Fruit fly (Drosophila melanogaster) whole organism, prepupa: Measurements from ENCODE around the gene cass.

Source experiments
- CG10631 ChIP-seq: fragments of 200-800 bp; sonication (Bioruptor generic); optimal IDR thresholded peaks from 2 replicates; lab custom pipeline; 2016; ENCODE audit warnings: missing biosample characterization, missing genetic modification characterization
- CG10669 ChIP-seq: fragments of 200-800 bp; sonication (Bioruptor generic); optimal IDR thresholded peaks from 3 replicates; lab custom pipeline; 2018; ENCODE audit warnings: missing biosample characterization, mild to moderate bottlenecking, missing genetic modification characterization, moderate library complexity
- CG11294 ChIP-seq: fragments of 200-800 bp; sonication (Bioruptor generic); IDR thresholded peaks from 2 replicates; pipeline ENCODE4 v1.3.6; 2022; ENCODE audit warnings: missing biosample characterization, missing genetic modification characterization
- CG11762 ChIP-seq: fragments of 200-800 bp; sonication (Bioruptor generic); optimal IDR thresholded peaks from 3 replicates; lab custom pipeline; 2016; ENCODE audit warnings: missing biosample characterization, missing genetic modification characterization; ENCODE audit not compliant: insufficient read depth
- CG15336 ChIP-seq: fragments of 200-800 bp; sonication (Bioruptor generic); IDR thresholded peaks from 2 replicates; pipeline ENCODE4 v1.3.6; 2022; ENCODE audit warnings: missing biosample characterization, missing genetic modification characterization
- CG1621 ChIP-seq: fragments of 200-800 bp; sonication (Bioruptor generic); optimal IDR thresholded peaks from 3 replicates; lab custom pipeline; 2018; ENCODE audit warnings: missing biosample characterization, mild to moderate bottlenecking, missing genetic modification characterization
- CG3032 ChIP-seq: fragments of 200-800 bp; optimal IDR thresholded peaks from 2 replicates; lab custom pipeline; 2019; ENCODE audit warnings: missing biosample characterization, mild to moderate bottlenecking, missing genetic modification characterization, moderate library complexity
- CG31627 ChIP-seq: fragments of 200-800 bp; sonication (Bioruptor generic); optimal IDR thresholded peaks from 3 replicates; lab custom pipeline; 2016; ENCODE audit warnings: missing biosample characterization, missing genetic modification characterization
- CG32006 ChIP-seq: fragments of 200-800 bp; sonication (Bioruptor generic); optimal IDR thresholded peaks from 3 replicates; lab custom pipeline; 2017; ENCODE audit warnings: missing biosample characterization, mild to moderate bottlenecking, missing genetic modification characterization
- CG34406 ChIP-seq: fragments of 200-800 bp; sonication (Bioruptor generic); optimal IDR thresholded peaks from 3 replicates; lab custom pipeline; 2016; ENCODE audit warnings: missing biosample characterization, missing genetic modification characterization
- CG3919 ChIP-seq: fragments of 200-800 bp; sonication (Bioruptor generic); optimal IDR thresholded peaks from 3 replicates; lab custom pipeline; 2016; ENCODE audit warnings: missing biosample characterization, missing genetic modification characterization
- CG4318 ChIP-seq: fragments of 200-800 bp; sonication (Bioruptor generic); optimal IDR thresholded peaks from 3 replicates; lab custom pipeline; 2017; ENCODE audit warnings: missing biosample characterization, mild to moderate bottlenecking, missing genetic modification characterization
- CG6163 ChIP-seq: fragments of 200-800 bp; sonication (Bioruptor generic); IDR thresholded peaks from 3 replicates; pipeline ENCODE4 v1.3.6; 2022; ENCODE audit warnings: missing biosample characterization, missing genetic modification characterization
- CG6276 ChIP-seq: fragments of 200-800 bp; sonication (Bioruptor generic); optimal IDR thresholded peaks from 2 replicates; lab custom pipeline; 2017; ENCODE audit warnings: missing biosample characterization, mild to moderate bottlenecking, missing genetic modification characterization
- CG6808 ChIP-seq: fragments of 200-800 bp; sonication (Bioruptor generic); optimal IDR thresholded peaks from 3 replicates; lab custom pipeline; 2017; ENCODE audit warnings: missing biosample characterization, missing genetic modification characterization, mild to moderate bottlenecking, moderate library complexity, missing genetic modification reagents
- CG6854 ChIP-seq: fragments of 200-800 bp; sonication (Bioruptor generic); optimal IDR thresholded peaks from 2 replicates; lab custom pipeline; 2017; ENCODE audit warnings: missing biosample characterization, mild to moderate bottlenecking, missing genetic modification characterization
- CG7368 ChIP-seq: fragments of 200-800 bp; sonication (Bioruptor generic); optimal IDR thresholded peaks from 3 replicates; lab custom pipeline; 2016; ENCODE audit warnings: missing biosample characterization, missing genetic modification characterization
- CG8119 ChIP-seq: fragments of 200-800 bp; sonication (Bioruptor generic); IDR thresholded peaks from 3 replicates; pipeline ENCODE4 v1.3.6; 2022; ENCODE audit warnings: missing biosample characterization, missing genetic modification characterization
- CG8632 ChIP-seq: fragments of 200-800 bp; sonication (Bioruptor generic); optimal IDR thresholded peaks from 3 replicates; lab custom pipeline; 2016; ENCODE audit warnings: missing biosample characterization, missing genetic modification characterization
- CG9139 ChIP-seq: fragments of 200-800 bp; sonication (Bioruptor generic); optimal IDR thresholded peaks from 3 replicates; lab custom pipeline; 2017; ENCODE audit warnings: missing biosample characterization, mild to moderate bottlenecking, missing genetic modification characterization
- Eip75B ChIP-seq: fragments of 200-800 bp; sonication (Bioruptor generic); optimal IDR thresholded peaks from 3 replicates; lab custom pipeline; 2016; ENCODE audit warnings: missing biosample characterization, missing genetic modification characterization
- Eip78C ChIP-seq: fragments of 200-800 bp; sonication (Bioruptor generic); peaks from one replicate; lab custom pipeline; 2016; ENCODE audit warnings: missing biosample characterization, missing genetic modification characterization
- Eip93F ChIP-seq: fragments of 200-800 bp; sonication (Bioruptor generic); optimal IDR thresholded peaks from 2 replicates; lab custom pipeline; 2016; ENCODE audit warnings: missing biosample characterization, mild to moderate bottlenecking, missing genetic modification characterization
- Ets21C ChIP-seq: fragments of 200-800 bp; sonication (Bioruptor generic); optimal IDR thresholded peaks from 3 replicates; lab custom pipeline; 2016; ENCODE audit warnings: missing biosample characterization, missing genetic modification characterization
- Ets96B ChIP-seq: fragments of 200-800 bp; optimal IDR thresholded peaks from 2 replicates; lab custom pipeline; 2019; ENCODE audit warnings: missing biosample characterization, mild to moderate bottlenecking, missing genetic modification characterization, moderate library complexity
- Hr38 ChIP-seq: sonication (Bioruptor generic); optimal IDR thresholded peaks from 2 replicates; lab custom pipeline; 2016; ENCODE audit warnings: missing biosample characterization, missing genetic modification characterization
- Hr39 ChIP-seq: fragments of 200-800 bp; sonication (Bioruptor generic); optimal IDR thresholded peaks from 2 replicates; lab custom pipeline; 2016; ENCODE audit warnings: missing biosample characterization, missing genetic modification characterization
- Met ChIP-seq: fragments of 200-800 bp; sonication (Bioruptor generic); optimal IDR thresholded peaks from 3 replicates; lab custom pipeline; 2016; ENCODE audit warnings: missing biosample characterization, missing genetic modification characterization
- OdsH ChIP-seq: fragments of 200-800 bp; sonication (Bioruptor generic); optimal IDR thresholded peaks from 3 replicates; lab custom pipeline; 2016; ENCODE audit warnings: missing biosample characterization, missing genetic modification characterization
- Smox ChIP-seq: fragments of 200-800 bp; sonication (Bioruptor generic); optimal IDR thresholded peaks from 3 replicates; lab custom pipeline; 2016; ENCODE audit warnings: missing biosample characterization, missing genetic modification characterization
- Sox102F ChIP-seq: fragments of 200-800 bp; sonication (Bioruptor generic); optimal IDR thresholded peaks from 2 replicates; lab custom pipeline; 2016; ENCODE audit warnings: missing biosample characterization, mild to moderate bottlenecking, missing genetic modification characterization
- Sox14 ChIP-seq: fragments of 200-800 bp; sonication (Bioruptor generic); optimal IDR thresholded peaks from 3 replicates; lab custom pipeline; 2016; ENCODE audit warnings: missing biosample characterization, missing genetic modification characterization
- Sox15 ChIP-seq: fragments of 200-800 bp; sonication (Bioruptor generic); optimal IDR thresholded peaks from 3 replicates; lab custom pipeline; 2016; ENCODE audit warnings: missing biosample characterization, missing genetic modification characterization
- achi ChIP-seq: fragments of 200-800 bp; sonication (Bioruptor generic); optimal IDR thresholded peaks from 3 replicates; lab custom pipeline; 2016; ENCODE audit warnings: missing biosample characterization, missing genetic modification characterization
- cyc ChIP-seq: fragments of 200-800 bp; sonication (Bioruptor generic); optimal IDR thresholded peaks from 3 replicates; lab custom pipeline; 2016; ENCODE audit warnings: missing biosample characterization, missing genetic modification characterization
- dsx ChIP-seq: fragments of 200-800 bp; optimal IDR thresholded peaks from 3 replicates; lab custom pipeline; 2019; ENCODE audit warnings: missing biosample characterization, mild to moderate bottlenecking, missing genetic modification characterization, moderate library complexity; ENCODE audit not compliant: poor library complexity, severe bottlenecking
- eg ChIP-seq: fragments of 200-800 bp; sonication (Bioruptor generic); IDR thresholded peaks from 3 replicates; pipeline ENCODE4 v1.3.6; 2022; ENCODE audit warnings: missing biosample characterization, missing genetic modification characterization
- esn ChIP-seq: fragments of 200-800 bp; sonication (Bioruptor generic); optimal IDR thresholded peaks from 2 replicates; lab custom pipeline; 2016; ENCODE audit warnings: missing biosample characterization, mild to moderate bottlenecking, missing genetic modification characterization, moderate library complexity
- fd59A ChIP-seq: fragments of 200-800 bp; sonication (Bioruptor generic); optimal IDR thresholded peaks from 2 replicates; lab custom pipeline; 2017; ENCODE audit warnings: missing biosample characterization, mild to moderate bottlenecking, missing genetic modification characterization, missing genetic modification reagents
- fd85E ChIP-seq: fragments of 200-800 bp; sonication (Bioruptor generic); optimal IDR thresholded peaks from 3 replicates; lab custom pipeline; 2016; ENCODE audit warnings: missing biosample characterization, missing genetic modification characterization
- fkh ChIP-seq: fragments of 200-800 bp; sonication (Bioruptor generic); optimal IDR thresholded peaks from 3 replicates; lab custom pipeline; 2017; ENCODE audit warnings: missing biosample characterization, mild to moderate bottlenecking, missing genetic modification characterization, moderate library complexity
- lz ChIP-seq: fragments of 200-800 bp; sonication (Bioruptor generic); optimal IDR thresholded peaks from 3 replicates; lab custom pipeline; 2016; ENCODE audit warnings: missing biosample characterization, missing genetic modification characterization
- net ChIP-seq: fragments of 200-800 bp; sonication (Bioruptor generic); optimal IDR thresholded peaks from 3 replicates; lab custom pipeline; 2016; ENCODE audit warnings: missing biosample characterization, missing genetic modification characterization
- pdm3 ChIP-seq: fragments of 200-800 bp; sonication (Bioruptor generic); optimal IDR thresholded peaks from 3 replicates; lab custom pipeline; 2016; ENCODE audit warnings: missing biosample characterization, missing genetic modification characterization
- ss ChIP-seq, 2 experiments: fragments of 200-800 bp; sonication (Bioruptor generic); optimal IDR thresholded peaks; 2 replicates in 1 of 2; 3 replicates in 1 of 2; lab custom pipeline; 2017 to 2018; ENCODE audit warnings: mild to moderate bottlenecking in 2 of 2, missing biosample characterization in 2 of 2, missing genetic modification characterization in 2 of 2, moderate library complexity in 1 of 2
- svp ChIP-seq: fragments of 200-800 bp; sonication (Bioruptor generic); peaks from one replicate; lab custom pipeline; 2016; ENCODE audit warnings: missing biosample characterization, missing genetic modification characterization
- vri ChIP-seq: fragments of 200-800 bp; sonication (Bioruptor generic); optimal IDR thresholded peaks from 3 replicates; lab custom pipeline; 2016; ENCODE audit warnings: missing biosample characterization, mild to moderate bottlenecking, missing genetic modification characterization

Gene cass

dm6 chr2L:17427929-17428456, 49.7 kb downstream of the cass start (continued):
- TF ChIP-seq Ets21C (GFP tag; lab: Kevin White, UChicago) (no peak), Eip78C (GFP tag; lab: Kevin White, UChicago) (peak; percentile 80), fkh (GFP tag; lab: Kevin White, UChicago) (peak; percentile 65), dsx (peak; percentile 55), CG6276 (peak; percentile 28), CG7368 (GFP tag; lab: Kevin White, UChicago) (peak; percentile 27), eg (GFP tag; lab: Robert Waterston, UW) (peak; percentile 72), cyc (no peak), fd85E (no peak), pdm3 (GFP tag; lab: Kevin White, UChicago) (peak; percentile 7), CG6854 (GFP tag; lab: Kevin White, UChicago) (peak; percentile 25), CG32006 (GFP tag; lab: Kevin White, UChicago) (no peak), achi (GFP tag; lab: Kevin White, UChicago) (no peak), CG8119 (GFP tag; lab: Robert Waterston, UW) (peak; percentile 59; the same call in 1 of the 3 replicates), CG15336 (peak; percentile 59), Hr38 (no peak), net (GFP tag; lab: Kevin White, UChicago) (peak; percentile 42), CG10631 (GFP tag; lab: Kevin White, UChicago) (no peak), Eip93F (GFP tag; lab: Kevin White, UChicago) (no peak)
- TF ChIP-seq, all 60 proteins: peak for 35

DNA sequence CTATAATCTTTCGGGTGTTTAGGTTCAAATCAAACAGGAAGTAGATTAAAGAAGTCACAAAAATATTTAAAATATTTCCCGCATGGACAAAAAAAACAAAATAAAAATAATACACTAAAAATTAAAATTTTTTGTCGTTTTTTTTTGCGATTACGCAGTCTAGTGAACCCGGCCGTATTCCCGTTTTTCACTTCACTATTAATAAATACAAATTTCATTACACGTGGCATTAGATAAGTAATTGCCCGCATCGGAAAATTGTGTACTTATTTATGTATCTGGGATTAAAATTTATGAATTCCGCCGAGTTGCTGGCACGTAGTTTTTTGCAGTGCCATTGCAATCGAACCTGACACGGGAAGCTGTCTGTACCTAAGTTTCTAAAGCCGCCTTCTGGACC, 50.5 kb downstream of the cass start:
- peak; percentile 20 for TF ChIP-seq CG8632 (GFP tag; lab: Kevin White, UChicago)
- TF ChIP-seq CG3919 (GFP tag; lab: Kevin White, UChicago): peak; percentile 17
- TF ChIP-seq Eip75B (GFP tag; lab: Kevin White, UChicago): peak; percentile 2
- TF ChIP-seq OdsH: peak; percentile 54
- TF ChIP-seq Met (GFP tag; lab: Kevin White, UChicago): peak; percentile 42
- TF ChIP-seq CG6163 (GFP tag; lab: Robert Waterston, UW): 0 out of 3 replicates have a peak, but pooled peaks have one; percentile 33
- no peak for TF ChIP-seq cyc
- TF ChIP-seq fd59A (GFP tag; lab: Kevin White, UChicago): peak; percentile 12
- peak; percentile 24; the same call in 1 of the 3 replicates for TF ChIP-seq eg (GFP tag; lab: Robert Waterston, UW)
- peak; percentile 21 for TF ChIP-seq Hr39 (GFP tag; lab: Kevin White, UChicago)
- TF ChIP-seq Ets21C (GFP tag; lab: Kevin White, UChicago): no peak
- peak; percentile 56 for TF ChIP-seq svp (GFP tag; lab: Kevin White, UChicago)
- peak; percentile 75 for TF ChIP-seq Eip78C (GFP tag; lab: Kevin White, UChicago)
- TF ChIP-seq net (GFP tag; lab: Kevin White, UChicago): peak; percentile 7
- peak; percentile 40 for TF ChIP-seq Ets96B (tag; lab: Kevin White, UChicago)
- TF ChIP-seq vri (GFP tag; lab: Kevin White, UChicago): no peak
- peak; percentile 1 for TF ChIP-seq Sox15 (GFP tag; lab: Kevin White, UChicago)
- TF ChIP-seq ss (GFP tag; optimal IDR thresholded peaks at IDR 0.05; lab: Kevin White, UChicago): no peak
- peak; percentile 37 for TF ChIP-seq esn
- peak; percentile 15 for TF ChIP-seq CG31627 (GFP tag; lab: Kevin White, UChicago)
- TF ChIP-seq CG7368 (GFP tag; lab: Kevin White, UChicago): no peak
- peak; percentile 52 for TF ChIP-seq CG4318 (GFP tag; lab: Kevin White, UChicago)
- TF ChIP-seq CG34406 (GFP tag; lab: Kevin White, UChicago): no peak
- no peak for TF ChIP-seq CG6854 (GFP tag; lab: Kevin White, UChicago)
- peak; percentile 10 for TF ChIP-seq Smox (GFP tag; lab: Kevin White, UChicago)
- peak; percentile 4 for TF ChIP-seq CG10669 (GFP tag; lab: Kevin White, UChicago)
- TF ChIP-seq pdm3 (GFP tag; lab: Kevin White, UChicago): peak; percentile 3
- TF ChIP-seq CG10631 (GFP tag; lab: Kevin White, UChicago): peak; percentile 23
- peak; percentile 4 for TF ChIP-seq Sox102F (GFP tag; lab: Kevin White, UChicago)
- no peak for TF ChIP-seq CG9139 (GFP tag; lab: Kevin White, UChicago)
- peak; percentile 3 for TF ChIP-seq CG1621 (tag; lab: Kevin White, UChicago)
- TF ChIP-seq CG8119 (GFP tag; lab: Robert Waterston, UW): 0 out of 3 replicates have a peak, but pooled peaks have one; percentile 28
- peak; percentile 26 for TF ChIP-seq CG3032 (tag; lab: Kevin White, UChicago)
- peak; percentile 76 for TF ChIP-seq CG32006 (GFP tag; lab: Kevin White, UChicago)
- TF ChIP-seq achi (GFP tag; lab: Kevin White, UChicago): peak; percentile 27
- TF ChIP-seq CG6808: peak; percentile 41
- peak; percentile 10 for TF ChIP-seq CG11762
- peak; percentile 57 for TF ChIP-seq CG15336
- TF ChIP-seq CG6276: peak; percentile 50
- TF ChIP-seq dsx: no peak
- peak; percentile 32 for TF ChIP-seq Sox14 (GFP tag; lab: Kevin White, UChicago)
- TF ChIP-seq lz (GFP tag; lab: Kevin White, UChicago): peak; percentile 30
- no peak for TF ChIP-seq CG11294 (GFP tag; lab: Robert Waterston, UW)
